Worm (Caenorhabditis elegans): ENCODE results near the gene F43C11.8.

Gene F43C11.8

DNA sequence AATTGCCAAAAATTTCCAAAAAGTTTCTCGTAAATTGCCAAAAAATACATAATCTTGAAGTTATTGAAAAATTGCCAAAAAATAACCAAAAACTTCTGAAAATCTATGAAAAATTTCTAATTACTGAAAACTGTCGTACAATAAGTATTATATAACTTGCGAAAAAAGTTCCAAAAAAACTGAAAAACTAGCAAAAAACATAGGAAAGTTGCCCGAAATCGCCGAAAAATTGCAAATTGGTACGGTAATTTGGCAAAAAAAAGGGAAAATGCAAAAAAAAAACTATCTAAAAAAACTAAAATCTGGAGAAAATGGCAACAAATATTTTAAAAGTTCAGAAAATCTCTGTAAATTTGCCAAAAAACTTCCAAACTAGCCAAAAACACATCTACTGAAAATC, 9.2 kb downstream of the F43C11.8 start, which contains the start of gene enri-1:
enri-1 (minus strand) TSS at position 101 of the 400 bp plus-strand sequence.
- TF ChIP-seq unc-62 (GFP tag; optimal IDR thresholded peaks at IDR 0.05 in 1 of 2) (no peak), unc-62 (tag; optimal IDR thresholded peaks at IDR 0.05) (no peak), mxl-2 (GFP tag; conservative IDR thresholded peaks at IDR 0.05) (no peak), dmd-6 (GFP tag; IDR thresholded peaks at IDR 0.05) (no peak), nhr-102 (tag; optimal IDR thresholded peaks at IDR 0.05) (no peak), zip-11 (GFP tag; IDR thresholded peaks at IDR 0.05) (no peak), unc-39 (tag; optimal IDR thresholded peaks at IDR 0.05) (no peak), ceh-28 (tag; optimal IDR thresholded peaks at IDR 0.05) (no peak), D1046.2 (GFP tag; IDR thresholded peaks at IDR 0.05) (no peak), ceh-82 (tag; optimal IDR thresholded peaks at IDR 0.05) (no peak), snpc-4 (tag; optimal IDR thresholded peaks at IDR 0.05) (no peak), rbr-2 (tag; optimal IDR thresholded peaks at IDR 0.05) (no peak), madf-9 (GFP tag; conservative IDR thresholded peaks at IDR 0.05) (no peak), lim-7 (GFP tag; IDR thresholded peaks at IDR 0.05) (no peak), dmd-9 (GFP tag; IDR thresholded peaks at IDR 0.05) (no peak), dpl-1 (GFP tag; optimal IDR thresholded peaks at IDR 0.05) (no peak), hif-1 (tag; optimal IDR thresholded peaks at IDR 0.05) (no peak), lin-29 (GFP tag; IDR thresholded peaks at IDR 0.05) (no peak)

ce11 chrII:2342004-2342479, 9.7 kb downstream of the F43C11.8 start, which contains the start of gene F43C11.6:
F43C11.6 (plus strand) TSS chrII:2342429.
- TF ChIP-seq Y48G9A.11 (GFP tag; IDR thresholded peaks at IDR 0.05) (peak; percentile 67), zfp-3 (GFP tag; conservative IDR thresholded peaks at IDR 0.05) (no peak), duxl-1 (tag; optimal IDR thresholded peaks at IDR 0.05; ENCODE audit: poor library complexity) (peak; percentile 20), hlh-30 (tag; optimal IDR thresholded peaks at IDR 0.05; ENCODE audit: insufficient read depth) (peak; percentile 59), R02D3.7 (tag; optimal IDR thresholded peaks at IDR 0.05) (peak; percentile 67), daf-8 (GFP tag; IDR thresholded peaks at IDR 0.05) (no peak), aha-1 (tag) (peak; percentile 71), dpl-1 (GFP tag; optimal IDR thresholded peaks at IDR 0.05) (peak; percentile 38), zip-11 (GFP tag; IDR thresholded peaks at IDR 0.05) (no peak), T20F7.1 (GFP tag; optimal IDR thresholded peaks at IDR 0.05) (peak; percentile 94), nhr-77 (tag; optimal IDR thresholded peaks at IDR 0.05) (peak; percentile 21)

DNA sequence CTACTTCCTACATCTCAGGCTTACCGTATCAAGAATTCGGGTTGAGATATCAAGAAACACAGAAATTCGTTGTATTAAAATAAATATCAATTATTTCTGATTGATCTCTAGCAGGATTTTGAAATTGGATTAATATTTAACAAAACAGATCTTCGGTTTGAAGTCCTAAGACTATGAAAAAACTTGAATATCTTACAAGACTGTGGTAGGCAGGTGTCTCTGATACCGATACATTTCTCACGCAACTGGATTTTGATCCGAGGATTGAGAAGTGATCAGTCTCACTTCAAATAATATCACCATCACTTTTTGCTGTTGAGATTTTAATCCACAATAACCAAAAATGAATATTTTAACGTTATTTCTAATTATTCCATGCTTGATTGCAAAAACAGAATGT, 14.4 kb downstream of the F43C11.8 start, which contains the start of gene F43C11.4:
F43C11.4 (plus strand) TSS at position 301 of the 400 bp plus-strand sequence.
- TF ChIP-seq madf-9 (GFP tag; conservative IDR thresholded peaks at IDR 0.05) (no peak), ceh-28 (tag; optimal IDR thresholded peaks at IDR 0.05) (no peak), nhr-28 (tag; optimal IDR thresholded peaks at IDR 0.05) (no peak), ctbp-1 (GFP tag; IDR thresholded peaks at IDR 0.05) (no peak), hmg-1.1 (GFP tag; IDR thresholded peaks at IDR 0.05) (no peak), arid-1 (GFP tag; conservative IDR thresholded peaks at IDR 0.05) (no peak), ceh-20 (GFP tag; IDR thresholded peaks at IDR 0.05) (no peak), lin-1 (GFP tag; IDR thresholded peaks at IDR 0.05) (no peak), aly-2 (tag; optimal IDR thresholded peaks at IDR 0.05) (no peak), snpc-1.2 (GFP tag; IDR thresholded peaks at IDR 0.05) (no peak), vab-7 (GFP tag; IDR thresholded peaks at IDR 0.05) (no peak), zfp-2 (tag; optimal IDR thresholded peaks at IDR 0.05) (no peak)

ce11 chrII:2352546-2352945, 20.2 kb downstream of the F43C11.8 start, which contains the start of gene F43C11.10:
F43C11.10 (minus strand) TSS chrII:2352646.
- TF ChIP-seq fos-1 (tag; optimal IDR thresholded peaks at IDR 0.05) = no peak

Data from whole organism, L4 larva.